Worm (Caenorhabditis elegans): ENCODE results near the gene B0024.13.

- TF ChIP-seq F57C9.4 (tag; optimal IDR thresholded peaks at IDR 0.05) (no peak), unc-130 (GFP tag; optimal IDR thresholded peaks at IDR 0.05) (no peak), ztf-18 (tag; optimal IDR thresholded peaks at IDR 0.05) (no peak), pha-4 (tag; optimal IDR thresholded peaks at IDR 0.05) (no peak), Y95B8A.8 (GFP tag; IDR thresholded peaks at IDR 0.05) (no peak), nfyb-1 (GFP tag; IDR thresholded peaks at IDR 0.05) (no peak), egl-18 (GFP tag; IDR thresholded peaks at IDR 0.05) (no peak), rcor-1 (GFP tag; IDR thresholded peaks at IDR 0.05) (no peak), mel-28 (tag; optimal IDR thresholded peaks at IDR 0.05; ENCODE audit: borderline replicate concordance) (no peak), him-1 (tag; optimal IDR thresholded peaks at IDR 0.05) (no peak), rec-8 (tag; optimal IDR thresholded peaks at IDR 0.05) (no peak), xnd-1 (tag; optimal IDR thresholded peaks at IDR 0.05) (no peak)
Observed at ce11 chrV:10277579-10277978, 42.9 kb upstream of the B0024.13 start, which contains the start of gene lys-1.
